Fruit fly (Drosophila melanogaster): Measurements from ENCODE around the gene CG3176.

CG3176 gene

DNA sequence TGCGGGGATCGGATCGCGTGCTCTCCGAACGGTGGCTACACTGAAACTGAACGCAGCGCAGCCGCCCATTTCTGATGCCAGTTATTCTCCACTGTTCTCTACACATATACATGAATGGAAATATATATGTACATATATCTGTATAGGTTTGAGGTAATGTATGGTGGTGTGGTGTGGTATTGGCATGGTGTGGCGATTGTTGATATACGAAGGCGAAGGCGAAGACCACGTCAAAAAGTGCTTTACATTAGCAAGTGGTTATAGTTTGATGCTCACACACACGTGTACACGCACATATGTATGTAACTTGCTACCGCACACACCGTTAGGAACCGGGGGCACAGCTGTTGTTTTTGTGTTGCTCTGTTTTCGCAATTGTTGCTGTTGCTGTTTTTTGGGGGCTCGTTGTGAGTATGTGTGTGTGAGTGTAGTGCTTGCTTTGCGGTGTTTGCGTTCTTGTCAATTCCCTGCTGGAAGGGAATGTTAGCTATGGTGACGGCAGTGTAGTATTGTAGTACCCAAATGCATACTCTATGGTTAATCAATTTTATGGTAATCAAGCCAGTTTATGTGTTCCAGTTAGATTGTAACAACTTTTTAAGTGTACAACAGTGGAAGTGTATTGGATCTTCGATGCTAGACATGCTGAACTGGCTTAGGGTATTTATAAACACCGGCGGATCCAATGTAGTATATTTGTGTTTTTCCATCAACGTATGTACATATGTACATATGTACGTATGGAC lies 12.0 kb downstream of the CG3176 start, which contains the start of gene CG17896 (continued):
- TF ChIP-seq zen2 (GFP tag; IDR thresholded peaks at IDR 0.05; ENCODE audit: partially characterized antibody) (no peak), aop (GFP tag; IDR thresholded peaks at IDR 0.05) (peak; percentile 83), ssp (GFP tag; IDR thresholded peaks at IDR 0.05) (peak; percentile 92), dysf (GFP tag; IDR thresholded peaks at IDR 0.05) (peak; percentile 99), CG15479 (GFP tag; optimal IDR thresholded peaks at IDR 0.05) (no peak), sob (GFP tag; IDR thresholded peaks at IDR 0.05) (peak; percentile 99), sd (tag; optimal IDR thresholded peaks at IDR 0.05) (peak; percentile 95), run (tag; optimal IDR thresholded peaks at IDR 0.05) (peak; percentile 91), so (GFP tag; IDR thresholded peaks at IDR 0.05) (peak; percentile 97), CG7928 (GFP tag; optimal IDR thresholded peaks at IDR 0.05) (peak; percentile 83), HLHmδ (GFP tag; optimal IDR thresholded peaks at IDR 0.05) (no peak), ind (GFP tag; optimal IDR thresholded peaks at IDR 0.05) (peak; percentile 99), Mad (GFP tag; optimal IDR thresholded peaks at IDR 0.05) (peak; percentile 97), CG12391 (tag; optimal IDR thresholded peaks at IDR 0.05) (peak; percentile 96), CG8765 (GFP tag; IDR thresholded peaks at IDR 0.05) (peak; percentile 95), Hr3 (GFP tag; optimal IDR thresholded peaks at IDR 0.05) (peak; percentile 97), CG4707 (GFP tag; optimal IDR thresholded peaks at IDR 0.05) (peak; percentile 85), Lhr (GFP tag; optimal IDR thresholded peaks at IDR 0.05) (peak; percentile 80), ro (GFP tag; IDR thresholded peaks at IDR 0.05) (peak; percentile 92), CG10462 (GFP tag; optimal IDR thresholded peaks at IDR 0.05) (peak; percentile 93), ato (GFP tag; IDR thresholded peaks at IDR 0.05; ENCODE audit: partially characterized antibody) (no peak), Lpt (GFP tag; optimal IDR thresholded peaks at IDR 0.05) (no peak), CG5953 (GFP tag; IDR thresholded peaks at IDR 0.05) (peak; percentile 93), scrt (GFP tag; optimal IDR thresholded peaks at IDR 0.05) (peak; percentile 95), Camta (GFP tag; optimal IDR thresholded peaks at IDR 0.05) (peak; percentile 97), zfh2 (GFP tag; optimal IDR thresholded peaks at IDR 0.05) (peak; percentile 99), ham (GFP tag; IDR thresholded peaks at IDR 0.05) (peak; percentile 97), CkIIα-i1 (GFP tag; IDR thresholded peaks at IDR 0.05) (peak; percentile 93), CG15269 (tag; optimal IDR thresholded peaks at IDR 0.05) (peak; percentile 98), stwl (tag; optimal IDR thresholded peaks at IDR 0.05) (no peak), D19A (tag; optimal IDR thresholded peaks at IDR 0.05) (peak; percentile 99), twi (tag; optimal IDR thresholded peaks at IDR 0.05) (peak; percentile 89), usp (GFP tag; optimal IDR thresholded peaks at IDR 0.05) (no peak), CG17829 (tag; optimal IDR thresholded peaks at IDR 0.05) (peak; percentile 94), bigmax (GFP tag; optimal IDR thresholded peaks at IDR 0.05) (peak; percentile 65), CG17802 (tag; optimal IDR thresholded peaks at IDR 0.05) (peak; percentile 79), CG3995 (GFP tag; optimal IDR thresholded peaks at IDR 0.05) (peak; percentile 85), Jarid2 (GFP tag; optimal IDR thresholded peaks at IDR 0.05) (peak; percentile 83), CG12219 (GFP tag; optimal IDR thresholded peaks at IDR 0.05) (peak; percentile 98), maf-S (GFP tag; optimal IDR thresholded peaks at IDR 0.05) (peak; percentile 98), CG8924 (tag; optimal IDR thresholded peaks at IDR 0.05) (peak; percentile 98), hkb (optimal IDR thresholded peaks at IDR 0.05) (no peak), hkb (GFP tag; IDR thresholded peaks at IDR 0.05) (peak; percentile 97), eyg (GFP tag; optimal IDR thresholded peaks at IDR 0.05) (peak; percentile 97), sr (GFP tag; IDR thresholded peaks at IDR 0.05) (peak; percentile 85; the same call in 2 of the 3 replicates), CG6813 (GFP tag; optimal IDR thresholded peaks at IDR 0.05) (peak; percentile 97), CG43689 (GFP tag; IDR thresholded peaks at IDR 0.05) (peak; percentile 93), ERR (GFP tag; optimal IDR thresholded peaks at IDR 0.05) (peak; percentile 98), CG33557 (GFP tag; optimal IDR thresholded peaks at IDR 0.05) (peak; percentile 70), CG6765 (GFP tag; optimal IDR thresholded peaks at IDR 0.05) (peak; percentile 95)

All from whole organism, embryonic.